Worm (Caenorhabditis elegans) whole organism, L1 larva: ENCODE results near the gene act-2.

Experiments used
- aly-2 ChIP-seq: fragments of 150-350 bp; optimal IDR thresholded peaks from 2 replicates; lab custom pipeline; 2014; ENCODE audit warnings: missing biosample characterization, missing genetic modification characterization
- ama-1 ChIP-seq: fragments of 150-350 bp; optimal IDR thresholded peaks from 2 replicates; lab custom pipeline; 2014
- ceh-82 ChIP-seq, 3 experiments: fragments of 150-350 bp in 1 of 3; sonication (generic microtip) in 2 of 3; optimal IDR thresholded peaks; 2 replicates each; lab custom pipeline; 2014 to 2017; ENCODE audit warnings: missing biosample characterization in 3 of 3, missing genetic modification characterization in 3 of 3
- ceh-88 ChIP-seq: fragments of 200-800 bp; sonication (Bioruptor generic); IDR thresholded peaks from 2 replicates; pipeline ENCODE4 v1.3.6; 2022; ENCODE audit warnings: missing genetic modification characterization, missing compliant biosample characterization
- nhr-76 ChIP-seq: sonication (generic microtip); optimal IDR thresholded peaks from 2 replicates; lab custom pipeline; 2017; ENCODE audit warnings: missing biosample characterization, missing genetic modification characterization
- snu-23 ChIP-seq: sonication (generic microtip); optimal IDR thresholded peaks from 2 replicates; lab custom pipeline; 2016; ENCODE audit warnings: missing genetic modification characterization, missing compliant biosample characterization
- unc-62 ChIP-seq: fragments of 150-350 bp; optimal IDR thresholded peaks from 2 replicates; lab custom pipeline; 2014; ENCODE audit warnings: missing biosample characterization, missing genetic modification reagents, missing genetic modification characterization
- zag-1 ChIP-seq: fragments of 150-350 bp; optimal IDR thresholded peaks from 2 replicates; lab custom pipeline; 2014; ENCODE audit warnings: missing biosample characterization, missing genetic modification characterization

DNA sequence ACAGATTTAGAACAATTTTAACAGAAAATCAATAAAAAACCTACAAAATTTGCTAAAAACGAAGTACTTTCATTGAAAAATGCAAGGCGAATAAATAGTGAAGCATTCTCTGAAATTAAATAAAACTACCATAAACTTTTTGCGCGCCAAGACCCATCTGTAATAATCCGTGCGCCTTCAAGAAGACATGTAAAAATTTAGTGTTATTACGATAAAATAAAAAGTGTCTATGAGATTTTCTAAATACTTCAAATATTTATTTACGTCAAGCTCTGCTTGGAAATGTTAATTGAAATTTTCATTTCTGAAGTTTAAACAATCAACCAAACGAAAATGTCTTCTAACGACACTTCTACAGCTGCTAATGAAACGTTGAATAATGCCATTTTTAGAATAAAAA lies 37.9 kb downstream of the act-2 start, which contains the start of gene C45B11.9:
- TF ChIP-seq snu-23 (GFP tag; lab: Kevin White, UChicago) (no peak), zag-1 (tag; lab: Kevin White, UChicago) (no peak), aly-2 (tag; lab: Kevin White, UChicago) (no peak), ceh-82 (tag; optimal IDR thresholded peaks at IDR 0.05; lab: Kevin White, UChicago) (no peak), nhr-76 (tag; lab: Kevin White, UChicago) (no peak), ama-1 (lab: Kevin White, UChicago) (no peak), unc-62 (GFP tag; lab: Kevin White, UChicago) (no peak), ceh-88 (no peak)
